Worm (Caenorhabditis elegans) whole organism, late embryonic: Measurements from ENCODE around the gene col-72.

ENCODE experiments used
- C08G9.2 ChIP-seq: sonication (generic microtip); optimal IDR thresholded peaks from 2 replicates; lab custom pipeline; 2016; ENCODE audit warnings: mild to moderate bottlenecking, missing genetic modification characterization, moderate library complexity, missing compliant biosample characterization
- C38D4.7 ChIP-seq: fragments of 200-800 bp; sonication (Bioruptor generic); optimal IDR thresholded peaks from 2 replicates; lab custom pipeline; 2018; ENCODE audit warnings: mild to moderate bottlenecking, missing genetic modification characterization, moderate library complexity, missing compliant biosample characterization
- F13H6.1 ChIP-seq: sonication (generic microtip); optimal IDR thresholded peaks from 2 replicates; lab custom pipeline; 2016; ENCODE audit warnings: missing genetic modification characterization, missing compliant biosample characterization
- K02D7.2 ChIP-seq: sonication (generic microtip); optimal IDR thresholded peaks from 2 replicates; lab custom pipeline; 2017; ENCODE audit warnings: mild to moderate bottlenecking, missing genetic modification characterization, missing compliant biosample characterization
- T23F11.4 ChIP-seq: fragments of 200-800 bp; sonication (Bioruptor generic); optimal IDR thresholded peaks from 2 replicates; lab custom pipeline; 2018; ENCODE audit warnings: mild to moderate bottlenecking, missing genetic modification characterization, missing compliant biosample characterization
- Y22D7AL.16 ChIP-seq: sonication (generic microtip); optimal IDR thresholded peaks from 2 replicates; lab custom pipeline; 2016; ENCODE audit warnings: missing genetic modification characterization, missing compliant biosample characterization
- ahr-1 ChIP-seq: sonication (generic microtip); optimal IDR thresholded peaks from 2 replicates; lab custom pipeline; 2016; ENCODE audit warnings: missing genetic modification characterization, missing compliant biosample characterization
- ama-1 ChIP-seq: fragments of 150-350 bp; optimal IDR thresholded peaks from 2 replicates; lab custom pipeline; 2014
- ceh-18 ChIP-seq: sonication (generic microtip); optimal IDR thresholded peaks from 2 replicates; lab custom pipeline; 2016; ENCODE audit warnings: missing genetic modification characterization, missing compliant biosample characterization
- ceh-19 ChIP-seq: fragments of 200-800 bp; sonication (Bioruptor generic); optimal IDR thresholded peaks from 2 replicates; lab custom pipeline; 2018; ENCODE audit warnings: mild to moderate bottlenecking, missing genetic modification characterization, missing compliant biosample characterization
- ceh-22 ChIP-seq: sonication (generic microtip); optimal IDR thresholded peaks from 2 replicates; lab custom pipeline; 2017; ENCODE audit warnings: missing biosample characterization, missing genetic modification characterization
- ceh-24 ChIP-seq: sonication (generic microtip); optimal IDR thresholded peaks from 2 replicates; lab custom pipeline; 2016; ENCODE audit warnings: mild to moderate bottlenecking, missing genetic modification characterization, missing compliant biosample characterization
- ceh-30 ChIP-seq: fragments of 150-350 bp; optimal IDR thresholded peaks from 2 replicates; lab custom pipeline; 2014; ENCODE audit warnings: missing biosample characterization, missing genetic modification characterization
- ceh-48 ChIP-seq: sonication (generic microtip); optimal IDR thresholded peaks from 2 replicates; lab custom pipeline; 2016; ENCODE audit warnings: missing genetic modification characterization, inconsistent platforms, missing compliant biosample characterization
- ceh-6 ChIP-seq: fragments of 200-800 bp; sonication (Bioruptor generic); optimal IDR thresholded peaks from 2 replicates; lab custom pipeline; 2018; ENCODE audit warnings: mild to moderate bottlenecking, missing genetic modification characterization, missing compliant biosample characterization
- ceh-9 ChIP-seq: sonication (generic microtip); optimal IDR thresholded peaks from 2 replicates; lab custom pipeline; 2016; ENCODE audit warnings: mild to moderate bottlenecking, missing genetic modification characterization, inconsistent platforms, missing compliant biosample characterization
- che-1 ChIP-seq: sonication (generic microtip); optimal IDR thresholded peaks from 2 replicates; lab custom pipeline; 2016; ENCODE audit warnings: mild to moderate bottlenecking, missing genetic modification characterization, missing compliant biosample characterization
- dmd-4 ChIP-seq: sonication (generic microtip); optimal IDR thresholded peaks from 2 replicates; lab custom pipeline; 2016; ENCODE audit warnings: borderline replicate concordance, missing genetic modification characterization, missing compliant biosample characterization
- dve-1 ChIP-seq: sonication (generic microtip); optimal IDR thresholded peaks from 2 replicates; lab custom pipeline; 2017; ENCODE audit warnings: antibody characterized with exemption, mild to moderate bottlenecking, missing genetic modification characterization, missing compliant biosample characterization
- elt-2 ChIP-seq: sonication (generic microtip); optimal IDR thresholded peaks from 2 replicates; lab custom pipeline; 2016; ENCODE audit warnings: missing genetic modification reagents, missing genetic modification characterization, missing compliant biosample characterization
- ets-4 ChIP-seq: sonication (generic microtip); optimal IDR thresholded peaks from 2 replicates; lab custom pipeline; 2016; ENCODE audit warnings: missing genetic modification characterization, missing compliant biosample characterization
- fax-1 ChIP-seq: sonication (generic microtip); optimal IDR thresholded peaks from 2 replicates; lab custom pipeline; 2016; ENCODE audit warnings: missing genotype, missing genetic modification characterization, missing compliant biosample characterization
- fkh-10 ChIP-seq: fragments of 150-350 bp; optimal IDR thresholded peaks from 2 replicates; lab custom pipeline; 2014; ENCODE audit warnings: missing biosample characterization, missing genetic modification reagents, missing genetic modification characterization
- hlh-15 ChIP-seq: sonication (generic microtip); optimal IDR thresholded peaks from 2 replicates; lab custom pipeline; 2016; ENCODE audit warnings: missing genetic modification characterization, missing compliant biosample characterization
- hlh-30 ChIP-seq: sonication (generic microtip); optimal IDR thresholded peaks from 2 replicates; lab custom pipeline; 2017; ENCODE audit warnings: antibody characterized with exemption, missing genetic modification characterization, missing compliant biosample characterization; ENCODE audit not compliant: insufficient read depth
- hlh-6 ChIP-seq: sonication (generic microtip); optimal IDR thresholded peaks from 2 replicates; lab custom pipeline; 2016; ENCODE audit warnings: missing genotype, missing genetic modification characterization, missing compliant biosample characterization
- hlh-8 ChIP-seq: sonication (generic microtip); optimal IDR thresholded peaks from 2 replicates; lab custom pipeline; 2016; ENCODE audit warnings: missing genotype, missing genetic modification characterization, missing compliant biosample characterization
- lim-6 ChIP-seq: sonication (generic microtip); optimal IDR thresholded peaks from 2 replicates; lab custom pipeline; 2016; ENCODE audit warnings: missing genetic modification characterization, missing compliant biosample characterization
- mec-3 ChIP-seq: sonication (generic microtip); optimal IDR thresholded peaks from 2 replicates; lab custom pipeline; 2016; ENCODE audit warnings: borderline replicate concordance, missing genetic modification characterization, missing compliant biosample characterization
- nfya-1 ChIP-seq: sonication (generic microtip); optimal IDR thresholded peaks from 2 replicates; lab custom pipeline; 2017; ENCODE audit warnings: missing genetic modification characterization, mild to moderate bottlenecking, missing compliant biosample characterization, antibody characterized with exemption, moderate library complexity
- nhr-11 ChIP-seq: fragments of 150-350 bp; optimal IDR thresholded peaks from 2 replicates; lab custom pipeline; 2014; ENCODE audit warnings: missing biosample characterization, missing genetic modification characterization
- nhr-232 ChIP-seq: sonication (generic microtip); optimal IDR thresholded peaks from 2 replicates; lab custom pipeline; 2016; ENCODE audit warnings: missing genetic modification characterization, missing compliant biosample characterization
- npax-4 ChIP-seq: sonication (generic microtip); optimal IDR thresholded peaks from 2 replicates; lab custom pipeline; 2016; ENCODE audit warnings: missing genetic modification characterization, missing compliant biosample characterization
- odd-2 ChIP-seq: sonication (generic microtip); optimal IDR thresholded peaks from 2 replicates; lab custom pipeline; 2017; ENCODE audit warnings: antibody characterized with exemption, mild to moderate bottlenecking, missing genetic modification characterization, missing compliant biosample characterization
- pag-3 ChIP-seq: sonication (generic microtip); optimal IDR thresholded peaks from 2 replicates; lab custom pipeline; 2016; ENCODE audit warnings: missing compliant biosample characterization, missing genetic modification characterization, borderline replicate concordance
- pat-9 ChIP-seq: fragments of 200-800 bp; sonication (Bioruptor generic); optimal IDR thresholded peaks from 2 replicates; lab custom pipeline; 2018; ENCODE audit warnings: mild to moderate bottlenecking, missing genetic modification characterization, moderate library complexity, missing compliant biosample characterization
- pha-4 ChIP-seq: fragments of 150-350 bp; optimal IDR thresholded peaks from 2 replicates; lab custom pipeline; 2018; ENCODE audit warnings: missing biosample characterization, missing genetic modification reagents, missing genetic modification characterization
- pqm-1 ChIP-seq: sonication (generic microtip); optimal IDR thresholded peaks from 2 replicates; lab custom pipeline; 2016; ENCODE audit warnings: missing genetic modification characterization, missing compliant biosample characterization
- ref-2 ChIP-seq: sonication (generic microtip); optimal IDR thresholded peaks from 2 replicates; lab custom pipeline; 2016; ENCODE audit warnings: missing genetic modification characterization, missing compliant biosample characterization
- rnt-1 ChIP-seq: sonication (generic microtip); optimal IDR thresholded peaks from 2 replicates; lab custom pipeline; 2016; ENCODE audit warnings: missing genetic modification characterization, missing compliant biosample characterization
- sdc-2 ChIP-seq: sonication (generic microtip); optimal IDR thresholded peaks from 2 replicates; lab custom pipeline; 2016; ENCODE audit warnings: missing genotype, missing genetic modification characterization, missing compliant biosample characterization
- tbx-2 ChIP-seq: sonication (generic microtip); optimal IDR thresholded peaks from 2 replicates; lab custom pipeline; 2016; ENCODE audit warnings: missing genetic modification characterization, missing compliant biosample characterization
- unc-42 ChIP-seq: sonication (generic microtip); optimal IDR thresholded peaks from 2 replicates; lab custom pipeline; 2016; ENCODE audit warnings: missing genotype, missing genetic modification characterization, missing compliant biosample characterization
- unc-55 ChIP-seq: sonication (generic microtip); optimal IDR thresholded peaks from 2 replicates; lab custom pipeline; 2017; ENCODE audit warnings: missing biosample characterization, missing genetic modification reagents, missing genetic modification characterization
- unc-86 ChIP-seq: sonication (generic microtip); optimal IDR thresholded peaks from 2 replicates; lab custom pipeline; 2016; ENCODE audit warnings: missing genetic modification characterization, missing compliant biosample characterization
- zip-5 ChIP-seq: sonication (generic microtip); optimal IDR thresholded peaks from 2 replicates; lab custom pipeline; 2016; ENCODE audit warnings: missing genetic modification characterization, missing compliant biosample characterization
- ztf-16 ChIP-seq: sonication (generic microtip); optimal IDR thresholded peaks from 2 replicates; lab custom pipeline; 2017; ENCODE audit warnings: missing genetic modification characterization, missing compliant biosample characterization

Gene col-72

ce11 chrII:3518961-3519544 lies 4.9 kb downstream of the col-72 start, which contains the start of gene clec-126 (continued):
- TF ChIP-seq ceh-9 (peak; percentile 27), ceh-6 (peak; percentile 77), hlh-8 (peak; percentile 9), unc-55 (GFP tag; lab: Kevin White, UChicago) (no peak), mec-3 (tag; lab: Kevin White, UChicago) (peak; percentile 0), hlh-30 (tag; lab: Kevin White, UChicago) (peak; percentile 43), pat-9 (tag; lab: Kevin White, UChicago) (peak; percentile 68), ama-1 (lab: Kevin White, UChicago) (no peak), nhr-232 (tag; lab: Kevin White, UChicago) (peak; percentile 72), dmd-4 (tag; lab: Kevin White, UChicago) (peak; percentile 62), ceh-18 (peak; percentile 71), ceh-19 (GFP tag; lab: Kevin White, UChicago) (peak; percentile 68), fkh-10 (no peak), ref-2 (tag; lab: Kevin White, UChicago) (peak; percentile 81), ceh-48 (tag; lab: Kevin White, UChicago) (peak; percentile 53), ceh-22 (tag; lab: Kevin White, UChicago) (no peak), ets-4 (tag; lab: Kevin White, UChicago) (peak; percentile 5), C38D4.7 (peak; percentile 75), Y22D7AL.16 (tag; lab: Kevin White, UChicago) (peak; percentile 46), ceh-24 (no peak), npax-4 (tag; lab: Kevin White, UChicago) (peak; percentile 46), ceh-30 (tag; lab: Kevin White, UChicago) (no peak), nhr-11 (tag; lab: Kevin White, UChicago) (no peak), sdc-2 (tag; lab: Kevin White, UChicago) (peak; percentile 57), elt-2 (tag; lab: Kevin White, UChicago) (peak; percentile 93), hlh-15 (tag; lab: Kevin White, UChicago) (peak; percentile 37), ahr-1 (tag; lab: Kevin White, UChicago) (no peak), F13H6.1 (peak; percentile 12), pqm-1 (tag; lab: Kevin White, UChicago) (peak; percentile 80), dve-1 (tag; lab: Kevin White, UChicago) (peak; percentile 88), unc-42 (tag; lab: Kevin White, UChicago) (peak; percentile 85), C08G9.2 (tag; lab: Kevin White, UChicago) (peak; percentile 67), pha-4 (tag; lab: Kevin White, UChicago) (no peak), lim-6 (tag; lab: Kevin White, UChicago) (peak; percentile 43), che-1 (tag; lab: Kevin White, UChicago) (peak; percentile 75), odd-2 (tag; lab: Kevin White, UChicago) (peak; percentile 58), K02D7.2 (tag; lab: Kevin White, UChicago) (peak; percentile 61)

- TF ChIP-seq hlh-8 (no peak), nhr-11 (tag; lab: Kevin White, UChicago) (no peak), ceh-30 (tag; lab: Kevin White, UChicago) (no peak), tbx-2 (tag; lab: Kevin White, UChicago) (no peak), fax-1 (tag; lab: Kevin White, UChicago) (no peak), npax-4 (tag; lab: Kevin White, UChicago) (no peak), ceh-22 (tag; lab: Kevin White, UChicago) (no peak), zip-5 (tag; lab: Kevin White, UChicago) (no peak), pag-3 (tag; lab: Kevin White, UChicago) (no peak), rnt-1 (tag; lab: Kevin White, UChicago) (no peak), dmd-4 (tag; lab: Kevin White, UChicago) (no peak), unc-86 (tag; lab: Kevin White, UChicago) (no peak), K02D7.2 (tag; lab: Kevin White, UChicago) (no peak), sdc-2 (tag; lab: Kevin White, UChicago) (no peak), T23F11.4 (GFP tag; lab: Kevin White, UChicago) (no peak), hlh-6 (tag; lab: Kevin White, UChicago) (no peak), ceh-19 (GFP tag; lab: Kevin White, UChicago) (no peak), ztf-16 (no peak), nfya-1 (tag; lab: Kevin White, UChicago) (no peak), hlh-30 (tag; lab: Kevin White, UChicago) (no peak)
These were observed 7.8 kb downstream of the col-72 start for ce11 chrII:3516175-3516574.
